Worm (Caenorhabditis elegans): ENCODE results near the gene B0432.1.
"Not testable (repeated sequence)": the region's sequence is repeated elsewhere in the genome, so short reads cannot be mapped to it uniquely, and the experiment has no call there.

B0432.1 gene

ce11 chrII:305645-306044 lies 8.5 kb downstream of the B0432.1 start, which contains the start of gene col-69:
col-69 (minus strand) TSS chrII:305745.
- TF ChIP-seq flt-1 (GFP tag; IDR thresholded peaks at IDR 0.05) (no peak), ztf-23 (GFP tag; IDR thresholded peaks at IDR 0.05) (no peak), med-1 (GFP tag; optimal IDR thresholded peaks at IDR 0.05; ENCODE audit: insufficient read depth) (no peak), ztf-29 (GFP tag; IDR thresholded peaks at IDR 0.05) (no peak), klf-2 (GFP tag; conservative IDR thresholded peaks at IDR 0.05) (no peak), T22C8.4 (GFP tag; IDR thresholded peaks at IDR 0.05) (no peak), ref-1 (GFP tag; conservative IDR thresholded peaks at IDR 0.05) (no peak), cog-1 (tag; optimal IDR thresholded peaks at IDR 0.05) (no peak), tab-1 (GFP tag; IDR thresholded peaks at IDR 0.05) (no peak)

- TF ChIP-seq flt-1 (GFP tag; IDR thresholded peaks at IDR 0.05): no peak
- TF ChIP-seq ref-1 (GFP tag; conservative IDR thresholded peaks at IDR 0.05): no peak
- TF ChIP-seq ztf-23 (GFP tag; IDR thresholded peaks at IDR 0.05): no peak
- TF ChIP-seq klf-2 (GFP tag; conservative IDR thresholded peaks at IDR 0.05): no peak
- TF ChIP-seq tab-1 (GFP tag; IDR thresholded peaks at IDR 0.05): no peak
- no peak for TF ChIP-seq cog-1 (tag; optimal IDR thresholded peaks at IDR 0.05)
- TF ChIP-seq med-1 (GFP tag; optimal IDR thresholded peaks at IDR 0.05; ENCODE audit: insufficient read depth): no peak
- TF ChIP-seq ztf-29 (GFP tag; IDR thresholded peaks at IDR 0.05): no peak
- TF ChIP-seq T22C8.4 (GFP tag; IDR thresholded peaks at IDR 0.05): no peak
Observed at ce11 chrII:307154-307553, 10.0 kb downstream of the B0432.1 start, which contains the start of gene K01A2.4. K01A2.4 (plus strand) TSS chrII:307454.

DNA sequence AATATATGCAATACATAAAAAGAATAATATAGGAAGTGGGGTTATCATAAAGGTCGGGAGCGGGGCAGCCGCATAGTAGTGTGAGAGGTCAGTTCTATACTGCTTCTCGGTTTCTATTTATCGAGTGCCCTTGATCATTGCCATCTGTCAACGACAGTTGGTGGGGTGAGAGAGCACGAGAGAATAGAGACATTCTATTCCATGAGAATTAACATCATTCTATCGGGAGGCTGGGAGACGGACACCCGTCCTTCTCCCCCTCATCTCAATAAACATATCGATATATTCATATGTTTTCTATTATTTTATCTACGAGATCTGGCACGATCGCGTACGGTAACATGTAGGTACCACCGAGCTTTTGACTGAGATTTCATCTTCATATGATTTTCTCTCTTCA lies 14.9 kb downstream of the B0432.1 start, which contains the start of gene mps-2:
TSS of gene mps-2 (minus strand) at position 101 of the 400 bp plus-strand sequence.
- TF ChIP-seq tab-1 (GFP tag; IDR thresholded peaks at IDR 0.05); cog-1 (tag; optimal IDR thresholded peaks at IDR 0.05); med-1 (GFP tag; optimal IDR thresholded peaks at IDR 0.05; ENCODE audit: insufficient read depth): not testable (repeated sequence)

ce11 chrII:313540-313939 lies 16.4 kb downstream of the B0432.1 start:
- no peak for TF ChIP-seq cog-1 (tag; optimal IDR thresholded peaks at IDR 0.05)
- TF ChIP-seq med-1 (GFP tag; optimal IDR thresholded peaks at IDR 0.05; ENCODE audit: insufficient read depth): no peak
- TF ChIP-seq tab-1 (GFP tag; IDR thresholded peaks at IDR 0.05): no peak
- TF ChIP-seq ztf-29 (GFP tag; IDR thresholded peaks at IDR 0.05): no peak
- no peak for TF ChIP-seq klf-2 (GFP tag; conservative IDR thresholded peaks at IDR 0.05)

DNA sequence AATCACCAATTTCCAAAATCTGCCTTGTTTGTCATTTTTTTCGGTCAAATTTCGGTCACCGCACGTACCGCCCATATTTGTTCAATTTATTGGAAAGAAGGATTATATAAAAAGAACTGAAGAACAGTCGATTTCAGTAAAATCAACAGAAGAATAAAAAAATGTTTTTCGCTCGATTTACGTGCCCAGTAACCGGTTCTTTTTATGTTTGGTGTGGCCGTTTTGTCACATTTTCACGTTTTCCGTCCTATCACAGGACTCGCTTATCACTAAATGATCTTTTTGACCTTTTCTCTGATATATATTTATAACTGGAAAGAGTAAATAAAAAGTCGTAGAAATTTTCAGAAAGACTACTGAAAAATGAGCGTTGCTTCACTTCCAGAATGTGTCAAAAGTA lies 22.3 kb downstream of the B0432.1 start, which contains the start of gene far-7:
TSS of gene far-7 (plus strand) at position 331 of the 400 bp plus-strand sequence.
- TF ChIP-seq med-1 (GFP tag; optimal IDR thresholded peaks at IDR 0.05; ENCODE audit: insufficient read depth): no peak
- no peak for TF ChIP-seq ref-1 (GFP tag; conservative IDR thresholded peaks at IDR 0.05)
- no peak for TF ChIP-seq ztf-23 (GFP tag; IDR thresholded peaks at IDR 0.05)

ce11 chrII:320783-321182 lies 23.6 kb downstream of the B0432.1 start:
- TF ChIP-seq ref-1 (GFP tag; conservative IDR thresholded peaks at IDR 0.05) (no peak), klf-2 (GFP tag; conservative IDR thresholded peaks at IDR 0.05) (no peak), cog-1 (tag; optimal IDR thresholded peaks at IDR 0.05) (no peak), med-1 (GFP tag; optimal IDR thresholded peaks at IDR 0.05; ENCODE audit: insufficient read depth) (no peak), T22C8.4 (GFP tag; IDR thresholded peaks at IDR 0.05) (no peak), flt-1 (GFP tag; IDR thresholded peaks at IDR 0.05) (no peak), tab-1 (GFP tag; IDR thresholded peaks at IDR 0.05) (no peak)

ce11 chrII:321183-321582 lies 24.0 kb downstream of the B0432.1 start:
- TF ChIP-seq T22C8.4 (GFP tag; IDR thresholded peaks at IDR 0.05): no peak
- TF ChIP-seq cog-1 (tag; optimal IDR thresholded peaks at IDR 0.05): no peak
- TF ChIP-seq klf-2 (GFP tag; conservative IDR thresholded peaks at IDR 0.05): no peak
- TF ChIP-seq ztf-29 (GFP tag; IDR thresholded peaks at IDR 0.05): no peak
- no peak for TF ChIP-seq ref-1 (GFP tag; conservative IDR thresholded peaks at IDR 0.05)
- no peak for TF ChIP-seq flt-1 (GFP tag; IDR thresholded peaks at IDR 0.05)
- no peak for TF ChIP-seq ztf-23 (GFP tag; IDR thresholded peaks at IDR 0.05)
- no peak for TF ChIP-seq tab-1 (GFP tag; IDR thresholded peaks at IDR 0.05)
- TF ChIP-seq med-1 (GFP tag; optimal IDR thresholded peaks at IDR 0.05; ENCODE audit: insufficient read depth): no peak

- no peak for TF ChIP-seq med-1 (GFP tag; optimal IDR thresholded peaks at IDR 0.05; ENCODE audit: insufficient read depth)
- no peak for TF ChIP-seq ztf-29 (GFP tag; IDR thresholded peaks at IDR 0.05)
- TF ChIP-seq ref-1 (GFP tag; conservative IDR thresholded peaks at IDR 0.05): no peak
- TF ChIP-seq T22C8.4 (GFP tag; IDR thresholded peaks at IDR 0.05): no peak
Observed at ce11 chrII:323048-323776, 26.0 kb downstream of the B0432.1 start, which contains the start of gene K01A2.10. K01A2.10 (minus strand) TSS chrII:323098.

- TF ChIP-seq klf-2 (GFP tag; conservative IDR thresholded peaks at IDR 0.05) (no peak), flt-1 (GFP tag; IDR thresholded peaks at IDR 0.05) (no peak), ref-1 (GFP tag; conservative IDR thresholded peaks at IDR 0.05) (no peak), ztf-23 (GFP tag; IDR thresholded peaks at IDR 0.05) (no peak), med-1 (GFP tag; optimal IDR thresholded peaks at IDR 0.05; ENCODE audit: insufficient read depth) (no peak), T22C8.4 (GFP tag; IDR thresholded peaks at IDR 0.05) (no peak), cog-1 (tag; optimal IDR thresholded peaks at IDR 0.05) (no peak), ztf-29 (GFP tag; IDR thresholded peaks at IDR 0.05) (no peak), tab-1 (GFP tag; IDR thresholded peaks at IDR 0.05) (no peak)
Observed at ce11 chrII:325639-326350, 28.6 kb downstream of the B0432.1 start, which contains the start of gene sgcb-1. sgcb-1 (plus strand) TSS chrII:326300.

Data from whole organism, midembryonic.